Worm (Caenorhabditis elegans) whole organism, mixed stage, embryonic: Measurements from ENCODE around the gene F49C5.12.

Experiments
- drap-1 ChIP-seq: fragments of 200-800 bp; sonication (Bioruptor generic); optimal IDR thresholded peaks from 3 replicates; lab custom pipeline; 2018; ENCODE audit warnings: mild to moderate bottlenecking, missing genetic modification characterization, missing compliant biosample characterization
- elt-3 ChIP-seq: fragments of 150-350 bp; optimal IDR thresholded peaks from 2 replicates; lab custom pipeline; 2014; ENCODE audit warnings: missing biosample characterization, missing genetic modification characterization
- nhr-76 ChIP-seq: sonication (generic microtip); optimal IDR thresholded peaks from 2 replicates; lab custom pipeline; 2017; ENCODE audit warnings: missing biosample characterization, missing genetic modification characterization
- sptf-1 ChIP-seq: sonication (generic microtip); optimal IDR thresholded peaks from 2 replicates; lab custom pipeline; 2017; ENCODE audit warnings: mild to moderate bottlenecking, missing genetic modification characterization, moderate library complexity, missing compliant biosample characterization
- zip-8 ChIP-seq: fragments of 150-350 bp; optimal IDR thresholded peaks from 2 replicates; lab custom pipeline; 2014; ENCODE audit warnings: missing biosample characterization, missing genetic modification characterization

ce11 chrII:12518008-12518407 is 42.1 kb downstream of the F49C5.12 start:
- no peak for TF ChIP-seq drap-1 (GFP tag; lab: Kevin White, UChicago)
- TF ChIP-seq sptf-1 = no peak
- no peak for TF ChIP-seq zip-8 (tag; lab: Kevin White, UChicago)
- no peak for TF ChIP-seq elt-3
- no peak for TF ChIP-seq nhr-76
